Fruit fly (Drosophila melanogaster): ENCODE measurements around the gene CG10516.
A peak's percentile ranks its signal among the peaks of the same experiment; 100 is the strongest.

CG10516 gene

DNA sequence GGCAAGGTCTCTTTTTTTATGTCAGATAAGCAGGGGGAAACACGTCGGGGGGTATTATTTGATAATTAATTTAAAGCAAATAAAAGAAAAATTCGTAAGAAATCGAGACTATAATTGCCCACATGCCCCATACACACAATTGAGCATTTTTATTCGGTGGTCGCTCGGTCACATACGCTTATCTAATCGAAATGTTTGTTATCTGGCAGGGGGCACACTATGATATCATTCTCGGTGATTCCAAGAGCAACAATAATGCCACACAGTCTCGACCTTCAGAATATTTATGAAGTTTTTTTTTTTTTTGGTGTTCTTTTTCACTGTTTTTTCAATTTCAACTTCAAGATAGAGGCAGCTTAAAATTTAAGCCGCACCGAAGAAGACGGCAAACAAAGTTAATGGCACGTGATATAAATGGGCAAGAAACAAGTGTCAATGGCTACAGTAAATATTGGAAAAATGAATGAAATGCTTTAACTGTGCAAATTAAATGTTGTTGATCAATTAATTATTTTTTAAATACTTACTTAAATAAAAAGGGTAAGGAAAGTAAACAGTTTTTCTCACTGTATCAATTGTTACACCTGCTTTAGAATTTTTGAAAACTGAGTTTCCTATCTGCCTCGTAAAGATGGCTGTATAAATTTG, 31.5 kb downstream of the CG10516 start (continued):
- peak; percentile 23 for TF ChIP-seq CG15601 (tag; optimal IDR thresholded peaks at IDR 0.05)
- TF ChIP-seq dm (GFP tag; optimal IDR thresholded peaks at IDR 0.05): no peak
- no peak for TF ChIP-seq zen2 (GFP tag; IDR thresholded peaks at IDR 0.05; ENCODE audit: partially characterized antibody)
- TF ChIP-seq so (GFP tag; IDR thresholded peaks at IDR 0.05): peak; percentile 61; the same call in 2 of the 3 replicates
- peak; percentile 40 for TF ChIP-seq CG18262 (tag; optimal IDR thresholded peaks at IDR 0.05)
- no peak for TF ChIP-seq gcm (GFP tag; optimal IDR thresholded peaks at IDR 0.05)
- TF ChIP-seq CG17829 (tag; optimal IDR thresholded peaks at IDR 0.05): peak; percentile 37
- peak; percentile 14 for TF ChIP-seq Atf3 (GFP tag; optimal IDR thresholded peaks at IDR 0.05)
- TF ChIP-seq CG9876 (GFP tag; optimal IDR thresholded peaks at IDR 0.05): no peak
- no peak for TF ChIP-seq CG6791 (GFP tag; IDR thresholded peaks at IDR 0.05; ENCODE audit: partially characterized antibody)
- no peak for TF ChIP-seq CG11504 (tag; optimal IDR thresholded peaks at IDR 0.05)
- no peak for TF ChIP-seq Chrac-16 (GFP tag; optimal IDR thresholded peaks at IDR 0.05)
- TF ChIP-seq zf30C (GFP tag; optimal IDR thresholded peaks at IDR 0.05): no peak
- peak; percentile 63 for TF ChIP-seq CG7556 (GFP tag; optimal IDR thresholded peaks at IDR 0.05)
- TF ChIP-seq Ssrp (tag; optimal IDR thresholded peaks at IDR 0.05): no peak
- 0 out of 2 replicates have a peak, but pooled peaks have one; percentile 10 for TF ChIP-seq CG6689 (GFP tag; IDR thresholded peaks at IDR 0.05)
- no peak for TF ChIP-seq kah (GFP tag; optimal IDR thresholded peaks at IDR 0.05)
- peak in 1 of 2 experiments; percentile 30 for TF ChIP-seq eve (GFP tag; optimal IDR thresholded peaks at IDR 0.05)
- TF ChIP-seq prd (optimal IDR thresholded peaks at IDR 0.05): no peak
- peak; percentile 68; the same call in 1 of the 3 replicates for TF ChIP-seq prd (GFP tag; IDR thresholded peaks at IDR 0.05)
- TF ChIP-seq dmrt11E (tag; optimal IDR thresholded peaks at IDR 0.05): peak; percentile 30
- TF ChIP-seq lbe (GFP tag; optimal IDR thresholded peaks at IDR 0.05): no peak
- TF ChIP-seq NK7.1 (GFP tag; optimal IDR thresholded peaks at IDR 0.05): no peak
- 0 out of 4 replicates have a peak, but pooled peaks have one; percentile 2 for TF ChIP-seq Gug (GFP tag; IDR thresholded peaks at IDR 0.05)
- TF ChIP-seq tin (GFP tag; optimal IDR thresholded peaks at IDR 0.05): no peak
- TF ChIP-seq Stat92E (GFP tag; optimal IDR thresholded peaks at IDR 0.05): peak in 1 of 3 experiments; percentile 37
- no peak for TF ChIP-seq ci (GFP tag; IDR thresholded peaks at IDR 0.05)
- no peak for TF ChIP-seq insv (GFP tag; optimal IDR thresholded peaks at IDR 0.05)
- no peak for TF ChIP-seq crp (GFP tag; optimal IDR thresholded peaks at IDR 0.05)
- peak; percentile 5 for TF ChIP-seq CG6254 (GFP tag; optimal IDR thresholded peaks at IDR 0.05)
- TF ChIP-seq CG13424 (tag; optimal IDR thresholded peaks at IDR 0.05): peak; percentile 24
- TF ChIP-seq vvl (GFP tag; IDR thresholded peaks at IDR 0.05): peak; percentile 55; the same call in 1 of the 2 replicates
- TF ChIP-seq CG1602 (GFP tag; optimal IDR thresholded peaks at IDR 0.05): no peak
- TF ChIP-seq pnt (GFP tag; optimal IDR thresholded peaks at IDR 0.05): no peak
- no peak for TF ChIP-seq ems (GFP tag; optimal IDR thresholded peaks at IDR 0.05)
- no peak for TF ChIP-seq fru (optimal IDR thresholded peaks at IDR 0.05)
- TF ChIP-seq CG8089 (GFP tag; optimal IDR thresholded peaks at IDR 0.05): no peak
- no peak for TF ChIP-seq ttk (GFP tag; IDR thresholded peaks at IDR 0.05)
- TF ChIP-seq CG1792 (GFP tag; optimal IDR thresholded peaks at IDR 0.05): no peak
- no peak for TF ChIP-seq Awh (GFP tag; IDR thresholded peaks at IDR 0.05)
- no peak for TF ChIP-seq Myb (GFP tag; optimal IDR thresholded peaks at IDR 0.05)
- no peak for TF ChIP-seq Rx (GFP tag; IDR thresholded peaks at IDR 0.05)
- TF ChIP-seq slou (GFP tag; optimal IDR thresholded peaks at IDR 0.05): no peak
- TF ChIP-seq CG7987 (GFP tag; optimal IDR thresholded peaks at IDR 0.05): peak; percentile 70
- TF ChIP-seq Scr (GFP tag; IDR thresholded peaks at IDR 0.05; ENCODE audit: partially characterized antibody): no peak
- peak; percentile 10 for TF ChIP-seq fu2 (GFP tag; optimal IDR thresholded peaks at IDR 0.05)
- TF ChIP-seq H15 (GFP tag; IDR thresholded peaks at IDR 0.05): no peak
- TF ChIP-seq Mes4 (GFP tag; optimal IDR thresholded peaks at IDR 0.05): no peak
- peak; percentile 58 for TF ChIP-seq ftz-f1 (GFP tag; optimal IDR thresholded peaks at IDR 0.05)
- TF ChIP-seq onecut (GFP tag; IDR thresholded peaks at IDR 0.05): no peak
- TF ChIP-seq CG10543 (GFP tag; optimal IDR thresholded peaks at IDR 0.05): peak; percentile 76

Measured in whole organism, embryonic.